Fruit fly (Drosophila melanogaster) whole organism, wandering third instar larva: Measurements from ENCODE around the gene Sws1.

Experiments used
- CrebA ChIP-seq: fragments of 200-800 bp; sonication (Bioruptor generic); optimal IDR thresholded peaks from 2 replicates; lab custom pipeline; 2016; ENCODE audit warnings: missing biosample characterization, mild to moderate bottlenecking, missing genetic modification characterization, borderline replicate concordance
- fru ChIP-seq: fragments of 200-800 bp; sonication (Bioruptor generic); optimal IDR thresholded peaks from 3 replicates; lab custom pipeline; 2016; ENCODE audit warnings: missing biosample characterization, mild to moderate bottlenecking, missing genetic modification characterization
- lola ChIP-seq: fragments of >200 bp; optimal IDR thresholded peaks from 2 replicates; lab custom pipeline; 2017; ENCODE audit warnings: missing biosample characterization, missing genetic modification characterization
- usp ChIP-seq: fragments of >200 bp; optimal IDR thresholded peaks from 2 replicates; lab custom pipeline; 2017; ENCODE audit warnings: missing biosample characterization, missing genetic modification characterization

dm6 chr2L:2579669-2580351 is 5.0 kb upstream of the Sws1 start, which contains the start of the genes ND-B17.2 and Arpc5:
- TF ChIP-seq usp = no peak
- no peak for TF ChIP-seq lola (GFP tag; lab: Kevin White, UChicago)
- no peak for TF ChIP-seq fru (GFP tag; lab: Kevin White, UChicago)
- no peak for TF ChIP-seq CrebA
